Fruit fly (Drosophila melanogaster): ENCODE results near the gene CG5895.

DNA sequence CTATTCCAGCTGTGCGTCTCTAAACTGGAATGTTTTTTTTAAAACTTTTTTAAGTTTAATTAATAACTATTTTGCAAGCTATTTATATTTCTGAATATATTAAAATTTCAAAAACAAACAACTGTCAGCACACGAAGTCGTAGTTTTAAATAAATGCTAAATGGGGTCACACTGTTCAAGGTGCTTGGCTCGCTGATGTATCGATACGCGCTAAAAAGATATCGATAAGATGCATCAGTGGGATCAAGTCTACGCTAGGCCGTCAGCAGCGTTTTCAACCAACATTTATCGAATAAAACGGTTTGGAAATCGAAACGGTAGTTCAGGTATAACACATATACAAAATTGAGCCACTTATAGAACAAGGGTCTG lies 15.6 kb downstream of the CG5895 start, which contains the start of gene Diap1:
- TF ChIP-seq CG8478 (optimal IDR thresholded peaks at IDR 0.05) (no peak), CTCF (optimal IDR thresholded peaks at IDR 0.05) (peak; percentile 72)

Data from S2 (cell line).